Worm (Caenorhabditis elegans) whole organism, mixed stage, embryonic: ENCODE results near the gene alh-6.

Source experiments
- ceh-83 ChIP-seq: fragments of 200-800 bp; sonication (Bioruptor generic); optimal IDR thresholded peaks from 2 replicates; lab custom pipeline; 2018; ENCODE audit warnings: mild to moderate bottlenecking, missing genetic modification characterization, missing compliant biosample characterization
- cnd-1 ChIP-seq: fragments of 200-800 bp; sonication (Bioruptor generic); optimal IDR thresholded peaks from 2 replicates; lab custom pipeline; 2018; ENCODE audit warnings: mild to moderate bottlenecking, missing genetic modification characterization, missing compliant biosample characterization
- hlh-1 ChIP-seq: fragments of 150-350 bp; optimal IDR thresholded peaks from 2 replicates; lab custom pipeline; 2014; ENCODE audit warnings: missing biosample characterization, missing genetic modification reagents, missing genetic modification characterization
- lin-32 ChIP-seq: fragments of 200-800 bp; sonication (Bioruptor generic); optimal IDR thresholded peaks from 2 replicates; lab custom pipeline; 2018; ENCODE audit warnings: mild to moderate bottlenecking, missing genetic modification characterization, missing compliant biosample characterization
- nhr-12 ChIP-seq: fragments of 150-350 bp; optimal IDR thresholded peaks from 2 replicates; lab custom pipeline; 2014; ENCODE audit warnings: missing biosample characterization, missing genetic modification characterization
- unc-39 ChIP-seq: fragments of 150-350 bp; optimal IDR thresholded peaks from 2 replicates; lab custom pipeline; 2014; ENCODE audit warnings: missing biosample characterization, missing genetic modification characterization
- unc-62 ChIP-seq: fragments of 150-350 bp; optimal IDR thresholded peaks from 2 replicates; lab custom pipeline; 2014; ENCODE audit warnings: missing biosample characterization, missing genetic modification reagents, missing genetic modification characterization
- ztf-11 ChIP-seq: fragments of 150-350 bp; optimal IDR thresholded peaks from 2 replicates; lab custom pipeline; 2014; ENCODE audit warnings: missing biosample characterization, missing genetic modification characterization

- TF ChIP-seq nhr-12 (tag; lab: Kevin White, UChicago) (no peak), cnd-1 (tag; lab: Kevin White, UChicago) (no peak), ztf-11 (no peak), ceh-83 (GFP tag; lab: Kevin White, UChicago) (no peak), hlh-1 (tag; lab: Kevin White, UChicago) (no peak), unc-39 (tag; lab: Kevin White, UChicago) (no peak), lin-32 (GFP tag; lab: Kevin White, UChicago) (no peak), unc-62 (GFP tag; lab: Kevin White, UChicago) (no peak)
Observed at ce11 chrII:1306550-1306949, 3.4 kb downstream of the alh-6 start.
